Fruit fly (Drosophila melanogaster) whole organism, embryonic: ENCODE data around the gene CG15337.

Experiments
- CG31365 ChIP-seq: fragments of 200-800 bp; sonication (Bioruptor generic); optimal IDR thresholded peaks from 2 replicates; lab custom pipeline; 2018; ENCODE audit warnings: missing biosample characterization, mild to moderate bottlenecking, missing genetic modification characterization
- ase ChIP-seq: fragments of 200-800 bp; sonication (Bioruptor generic); IDR thresholded peaks from 3 replicates; pipeline ENCODE4 v1.3.6; 2022; ENCODE audit warnings: missing biosample characterization, missing genetic modification characterization
- pho ChIP-seq: fragments of 200-800 bp; sonication (Bioruptor generic); optimal IDR thresholded peaks from 2 replicates; lab custom pipeline; 2016; ENCODE audit warnings: missing biosample characterization, missing genetic modification characterization
- rib ChIP-seq: fragments of 200-800 bp; sonication (Bioruptor generic); IDR thresholded peaks from 2 replicates; pipeline ENCODE4 v1.3.6; 2022; ENCODE audit warnings: missing biosample characterization, missing genetic modification characterization
- run ChIP-seq: fragments of 200-800 bp; sonication (Bioruptor generic); optimal IDR thresholded peaks from 3 replicates; lab custom pipeline; 2018; ENCODE audit warnings: missing biosample characterization, mild to moderate bottlenecking, missing genetic modification characterization

- TF ChIP-seq run (no peak), CG31365 (tag; lab: Kevin White, UChicago) (no peak), ase (GFP tag; lab: Robert Waterston, UW) (no peak), rib (GFP tag; lab: Robert Waterston, UW) (no peak), pho (GFP tag; lab: Kevin White, UChicago) (no peak)
Measured at dm6 chrX:8147649-8148048, 12.2 kb upstream of the CG15337 start, which contains the start of gene CG15336.
